Worm (Caenorhabditis elegans) whole organism, L1 larva: Measurements from ENCODE around the gene M04B2.4.

Source experiments
- C04F5.9 ChIP-seq: sonication (generic microtip); optimal IDR thresholded peaks from 2 replicates; lab custom pipeline; 2016; ENCODE audit warnings: missing genetic modification characterization, missing compliant biosample characterization
- C16A3.4 ChIP-seq: fragments of 150-350 bp; optimal IDR thresholded peaks from 2 replicates; lab custom pipeline; 2014; ENCODE audit warnings: missing biosample characterization, missing genetic modification characterization
- C34B4.2 ChIP-seq: sonication (generic microtip); optimal IDR thresholded peaks from 2 replicates; lab custom pipeline; 2017; ENCODE audit warnings: mild to moderate bottlenecking, missing genetic modification characterization, missing compliant biosample characterization
- aha-1 ChIP-seq: fragments of 150-350 bp; optimal IDR thresholded peaks from 2 replicates; lab custom pipeline; 2014; ENCODE audit warnings: missing biosample characterization, missing genetic modification characterization
- alr-1 ChIP-seq: fragments of 200-800 bp; sonication (Bioruptor generic); optimal IDR thresholded peaks from 2 replicates; lab custom pipeline; 2018; ENCODE audit warnings: borderline replicate concordance, mild to moderate bottlenecking, missing genetic modification characterization, missing compliant biosample characterization
- aly-2 ChIP-seq: fragments of 150-350 bp; optimal IDR thresholded peaks from 2 replicates; lab custom pipeline; 2014; ENCODE audit warnings: missing biosample characterization, missing genetic modification characterization
- ama-1 ChIP-seq: fragments of 150-350 bp; optimal IDR thresholded peaks from 2 replicates; lab custom pipeline; 2014
- blmp-1 ChIP-seq: fragments of 150-350 bp; optimal IDR thresholded peaks from 2 replicates; lab custom pipeline; 2014; ENCODE audit warnings: missing biosample characterization, missing genetic modification characterization
- ceh-8 ChIP-seq: fragments of 200-800 bp; sonication (Bioruptor generic); optimal IDR thresholded peaks from 2 replicates; lab custom pipeline; 2018; ENCODE audit warnings: mild to moderate bottlenecking, missing genetic modification characterization, moderate library complexity, missing compliant biosample characterization
- ceh-82 ChIP-seq, 3 experiments: fragments of 150-350 bp in 1 of 3; sonication (generic microtip) in 2 of 3; optimal IDR thresholded peaks; 2 replicates each; lab custom pipeline; 2014 to 2017; ENCODE audit warnings: missing biosample characterization in 3 of 3, missing genetic modification characterization in 3 of 3
- ceh-88 ChIP-seq: fragments of 200-800 bp; sonication (Bioruptor generic); IDR thresholded peaks from 2 replicates; pipeline ENCODE4 v1.3.6; 2022; ENCODE audit warnings: missing genetic modification characterization, missing compliant biosample characterization
- dpl-1 ChIP-seq, 3 experiments: fragments of 150-350 bp in 2 of 3; sonication (generic microtip) in 1 of 3; optimal IDR thresholded peaks; 2 replicates each; lab custom pipeline; 2014 to 2017; ENCODE audit warnings: missing biosample characterization in 3 of 3, missing genetic modification characterization in 3 of 3, missing genetic modification reagents in 3 of 3
- dsc-1 ChIP-seq: sonication (generic microtip); optimal IDR thresholded peaks from 2 replicates; lab custom pipeline; 2016; ENCODE audit warnings: mild to moderate bottlenecking, missing genetic modification characterization, missing compliant biosample characterization
- efl-1 ChIP-seq, 4 experiments: fragments of 150-350 bp; optimal IDR thresholded peaks in 3 of 4; peaks in 1 of 4; 1 replicate in 1 of 4; 2 replicates in 3 of 4; lab custom pipeline; 2014; ENCODE audit warnings: missing biosample characterization in 2 of 4, missing genetic modification characterization in 2 of 4, missing genetic modification reagents in 2 of 4
- efl-3 ChIP-seq: fragments of 200-800 bp; sonication (Bioruptor generic); optimal IDR thresholded peaks from 2 replicates; lab custom pipeline; 2018; ENCODE audit warnings: mild to moderate bottlenecking, missing genetic modification characterization, missing compliant biosample characterization
- egl-13 ChIP-seq: sonication (generic microtip); optimal IDR thresholded peaks from 2 replicates; lab custom pipeline; 2016; ENCODE audit warnings: missing genotype, missing genetic modification reagents, missing genetic modification characterization, missing compliant biosample characterization
- egl-27 ChIP-seq, 2 experiments: fragments of 150-350 bp in 1 of 2; sonication (generic microtip); optimal IDR thresholded peaks; 3 replicates each; lab custom pipeline; 2017 to 2018; ENCODE audit warnings: missing biosample characterization in 2 of 2, missing genetic modification characterization in 2 of 2, missing genetic modification reagents in 2 of 2
- fkh-10 ChIP-seq: sonication (generic microtip); optimal IDR thresholded peaks from 2 replicates; lab custom pipeline; 2017; ENCODE audit warnings: missing biosample characterization, missing genetic modification reagents, missing genetic modification characterization
- fkh-4 ChIP-seq: sonication (generic microtip); optimal IDR thresholded peaks from 2 replicates; lab custom pipeline; 2016; ENCODE audit warnings: missing compliant biosample characterization, missing genetic modification characterization, borderline replicate concordance
- fos-1 ChIP-seq: fragments of 150-350 bp; optimal IDR thresholded peaks from 2 replicates; lab custom pipeline; 2014; ENCODE audit warnings: missing biosample characterization, missing genetic modification characterization
- grh-1 ChIP-seq: fragments of 200-800 bp; sonication (Bioruptor generic); IDR thresholded peaks from 2 replicates; pipeline ENCODE4 v1.3.6; 2022; ENCODE audit warnings: missing genetic modification reagents, missing genetic modification characterization, missing compliant biosample characterization
- hlh-17 ChIP-seq: fragments of 200-800 bp; sonication (Bioruptor generic); optimal IDR thresholded peaks from 2 replicates; lab custom pipeline; 2018; ENCODE audit warnings: missing genetic modification characterization, mild to moderate bottlenecking, missing compliant biosample characterization, moderate library complexity, borderline replicate concordance
- hpl-2 ChIP-seq: fragments of 150-350 bp; optimal IDR thresholded peaks from 2 replicates; lab custom pipeline; 2014; ENCODE audit warnings: missing biosample characterization, missing genetic modification reagents, missing genetic modification characterization
- jun-1 ChIP-seq: fragments of 150-350 bp; optimal IDR thresholded peaks from 2 replicates; lab custom pipeline; 2014; ENCODE audit warnings: missing biosample characterization, missing genetic modification reagents, missing genetic modification characterization
- lin-13 ChIP-seq: fragments of 150-350 bp; optimal IDR thresholded peaks from 2 replicates; lab custom pipeline; 2014; ENCODE audit warnings: missing biosample characterization, missing genetic modification reagents, missing genetic modification characterization
- lin-14 ChIP-seq: fragments of 200-800 bp; sonication (Bioruptor generic); optimal IDR thresholded peaks from 2 replicates; lab custom pipeline; 2018; ENCODE audit warnings: mild to moderate bottlenecking, missing genetic modification characterization, moderate library complexity, missing compliant biosample characterization
- lin-15B ChIP-seq: fragments of 150-350 bp; sonication (generic microtip); optimal IDR thresholded peaks from 3 replicates; lab custom pipeline; 2014; ENCODE audit warnings: missing biosample characterization, missing genetic modification characterization
- lin-35 ChIP-seq, 2 experiments: fragments of 150-350 bp; optimal IDR thresholded peaks; 2 replicates each; lab custom pipeline; 2014; ENCODE audit warnings: missing biosample characterization in 2 of 2, missing genetic modification characterization in 2 of 2, missing genetic modification reagents in 2 of 2
- lin-39 ChIP-seq: fragments of 150-350 bp; optimal IDR thresholded peaks from 2 replicates; lab custom pipeline; 2014; ENCODE audit warnings: missing biosample characterization, missing genetic modification reagents, missing genetic modification characterization
- lir-3 ChIP-seq: sonication (generic microtip); optimal IDR thresholded peaks from 2 replicates; lab custom pipeline; 2016; ENCODE audit warnings: mild to moderate bottlenecking, missing genetic modification characterization, moderate library complexity, missing compliant biosample characterization; ENCODE audit not compliant: poor library complexity
- lsy-2 ChIP-seq, 2 experiments: fragments of 150-350 bp; optimal IDR thresholded peaks; 2 replicates each; lab custom pipeline; 2014; ENCODE audit warnings: missing biosample characterization in 2 of 2, missing genetic modification characterization in 2 of 2
- mep-1 ChIP-seq: fragments of 150-350 bp; optimal IDR thresholded peaks from 2 replicates; lab custom pipeline; 2014; ENCODE audit warnings: missing biosample characterization, missing genetic modification characterization
- nhr-47 ChIP-seq: sonication (generic microtip); optimal IDR thresholded peaks from 2 replicates; lab custom pipeline; 2016; ENCODE audit warnings: mild to moderate bottlenecking, missing genetic modification characterization, moderate library complexity, missing compliant biosample characterization
- nhr-71 ChIP-seq: sonication (generic microtip); optimal IDR thresholded peaks from 2 replicates; lab custom pipeline; 2016; ENCODE audit warnings: mild to moderate bottlenecking, missing genetic modification characterization, moderate library complexity, missing compliant biosample characterization
- nhr-85 ChIP-seq: sonication (generic microtip); peaks from one replicate; lab custom pipeline; 2016; ENCODE audit warnings: missing genetic modification characterization, inconsistent platforms, missing compliant biosample characterization
- pqm-1 ChIP-seq: sonication (generic microtip); optimal IDR thresholded peaks from 3 replicates; lab custom pipeline; 2017; ENCODE audit warnings: missing biosample characterization, missing genetic modification characterization
- rnt-1 ChIP-seq: sonication (generic microtip); optimal IDR thresholded peaks from 2 replicates; lab custom pipeline; 2016; ENCODE audit warnings: mild to moderate bottlenecking, missing genetic modification characterization, moderate library complexity, missing compliant biosample characterization
- snu-23 ChIP-seq: sonication (generic microtip); optimal IDR thresholded peaks from 2 replicates; lab custom pipeline; 2016; ENCODE audit warnings: missing genetic modification characterization, missing compliant biosample characterization
- sox-4 ChIP-seq: sonication (generic microtip); optimal IDR thresholded peaks from 2 replicates; lab custom pipeline; 2016; ENCODE audit warnings: missing genetic modification characterization, missing compliant biosample characterization
- sptf-1 ChIP-seq: fragments of 150-350 bp; optimal IDR thresholded peaks from 2 replicates; lab custom pipeline; 2014; ENCODE audit warnings: missing biosample characterization, missing genetic modification characterization
- swsn-7 ChIP-seq: sonication (generic microtip); optimal IDR thresholded peaks from 2 replicates; lab custom pipeline; 2016; ENCODE audit warnings: missing genetic modification characterization, missing compliant biosample characterization
- tbx-2 ChIP-seq: sonication (generic microtip); optimal IDR thresholded peaks from 2 replicates; lab custom pipeline; 2016; ENCODE audit warnings: missing genetic modification characterization, missing compliant biosample characterization
- tlp-1 ChIP-seq: fragments of 150-350 bp; optimal IDR thresholded peaks from 2 replicates; lab custom pipeline; 2014; ENCODE audit warnings: missing biosample characterization, missing genetic modification characterization
- unc-86 ChIP-seq: sonication (generic microtip); optimal IDR thresholded peaks from 2 replicates; lab custom pipeline; 2016; ENCODE audit warnings: missing genetic modification characterization, missing compliant biosample characterization
- unc-98 ChIP-seq: fragments of 200-800 bp; sonication (Bioruptor generic); IDR thresholded peaks from 2 replicates; pipeline ENCODE4 v1.3.6; 2022; ENCODE audit warnings: missing genetic modification characterization, missing compliant biosample characterization
- xbp-1 ChIP-seq: sonication (generic microtip); optimal IDR thresholded peaks from 2 replicates; lab custom pipeline; 2016; ENCODE audit warnings: missing genetic modification characterization, missing compliant biosample characterization
- zip-4 ChIP-seq: fragments of 200-800 bp; sonication (Bioruptor generic); optimal IDR thresholded peaks from 2 replicates; lab custom pipeline; 2018; ENCODE audit warnings: mild to moderate bottlenecking, missing genetic modification characterization, moderate library complexity, missing compliant biosample characterization
- ztf-4 ChIP-seq: fragments of 150-350 bp; optimal IDR thresholded peaks from 2 replicates; lab custom pipeline; 2014; ENCODE audit warnings: missing biosample characterization, missing genetic modification characterization

The M04B2.4 gene

DNA sequence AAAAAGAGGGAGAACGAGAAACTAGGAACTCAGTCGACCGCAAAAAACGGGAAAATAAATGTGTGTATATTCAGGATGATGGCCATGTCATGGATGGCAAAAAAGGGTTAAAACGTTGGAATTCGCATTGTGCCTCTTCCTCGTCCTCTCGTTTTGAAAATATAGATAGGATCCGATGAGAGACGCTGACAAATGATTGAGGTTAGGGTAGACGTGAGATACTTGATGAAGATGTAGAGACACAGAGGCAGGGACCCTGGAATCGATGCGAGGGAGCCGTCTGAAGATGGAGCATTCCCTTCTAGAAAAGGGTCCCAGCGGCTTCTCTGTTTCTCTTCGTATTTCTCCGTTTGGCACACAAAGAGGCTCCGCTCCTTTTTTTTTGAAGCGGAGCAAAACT, 25.9 kb downstream of the M04B2.4 start:
- TF ChIP-seq ceh-82 (tag; optimal IDR thresholded peaks at IDR 0.05; lab: Kevin White, UChicago) (peak in 2 of 3 experiments; percentile 23 to 69), lin-13 (GFP tag; lab: Kevin White, UChicago) (no peak), unc-86 (tag; lab: Kevin White, UChicago) (peak; percentile 54), tbx-2 (tag; lab: Kevin White, UChicago) (peak; percentile 32), nhr-71 (tag; lab: Kevin White, UChicago) (peak; percentile 4), swsn-7 (tag; lab: Kevin White, UChicago) (peak; percentile 39), xbp-1 (peak; percentile 3), lsy-2 (tag; optimal IDR thresholded peaks at IDR 0.05; lab: Kevin White, UChicago) (peak in 1 of 2 experiments; percentile 46), hlh-17 (GFP tag; lab: Kevin White, UChicago) (no peak), dpl-1 (GFP tag; optimal IDR thresholded peaks at IDR 0.05; lab: Kevin White, UChicago) (peak in 1 of 3 experiments; percentile 22), efl-1 (optimal IDR thresholded peaks at IDR 0.05; lab: Kevin White, UChicago) (peak; percentile 1 to 23), efl-1 (GFP tag; optimal IDR thresholded peaks at IDR 0.05 in 1 of 2; lab: Kevin White, UChicago) (peak in 1 of 2 experiments; percentile 83), lin-14 (GFP tag; lab: Kevin White, UChicago) (peak; percentile 89), snu-23 (GFP tag; lab: Kevin White, UChicago) (peak; percentile 24), ceh-8 (GFP tag; lab: Kevin White, UChicago) (no peak), nhr-47 (peak; percentile 20), fos-1 (no peak), fkh-10 (GFP tag; lab: Kevin White, UChicago) (peak; percentile 72), sptf-1 (no peak)

DNA sequence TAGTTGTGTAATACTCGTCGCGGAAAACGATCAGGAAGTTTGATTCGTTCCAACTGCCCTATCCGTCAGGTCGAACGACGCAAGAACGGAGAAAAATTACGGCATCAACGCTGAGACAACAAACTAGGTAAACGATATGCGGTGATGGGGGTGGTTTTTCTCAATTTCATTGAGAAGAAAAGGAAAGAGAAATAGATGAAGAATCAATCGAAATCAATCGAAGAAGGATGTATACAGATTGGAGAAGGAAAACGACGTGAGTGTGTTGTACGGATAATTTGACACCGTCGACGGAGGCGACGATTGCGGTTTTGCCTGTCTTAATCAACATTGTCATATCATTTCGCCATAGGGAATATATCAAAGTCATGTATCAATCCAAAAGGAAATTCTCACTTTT, 26.9 kb downstream of the M04B2.4 start:
- no peak for TF ChIP-seq rnt-1 (tag; lab: Kevin White, UChicago)
- TF ChIP-seq nhr-71 (tag; lab: Kevin White, UChicago) = no peak
- TF ChIP-seq ama-1 (lab: Kevin White, UChicago) = no peak
- TF ChIP-seq dpl-1 (GFP tag; optimal IDR thresholded peaks at IDR 0.05; lab: Kevin White, UChicago) = no peak
- no peak for TF ChIP-seq efl-1 (optimal IDR thresholded peaks at IDR 0.05; lab: Kevin White, UChicago)
- peak in 1 of 2 experiments; percentile 8 for TF ChIP-seq efl-1 (GFP tag; optimal IDR thresholded peaks at IDR 0.05 in 1 of 2; lab: Kevin White, UChicago)
- TF ChIP-seq aly-2 (tag; lab: Kevin White, UChicago) = no peak
- TF ChIP-seq ztf-4 = no peak
- no peak for TF ChIP-seq aha-1 (tag; lab: Kevin White, UChicago)
- no peak for TF ChIP-seq lin-15B (tag; lab: Kevin White, UChicago)
- no peak for TF ChIP-seq sptf-1
- TF ChIP-seq alr-1 (tag; lab: Kevin White, UChicago) = no peak
- TF ChIP-seq egl-13 (tag; lab: Kevin White, UChicago) = no peak
- TF ChIP-seq nhr-85 = peak; percentile 49
- TF ChIP-seq snu-23 (GFP tag; lab: Kevin White, UChicago) = peak; percentile 1
- no peak for TF ChIP-seq ceh-82 (tag; optimal IDR thresholded peaks at IDR 0.05; lab: Kevin White, UChicago)
- peak; percentile 90 for TF ChIP-seq blmp-1 (tag; lab: Kevin White, UChicago)
- no peak for TF ChIP-seq grh-1 (GFP tag; lab: Robert Waterston, UW)
- no peak for TF ChIP-seq xbp-1
- TF ChIP-seq lsy-2 (tag; optimal IDR thresholded peaks at IDR 0.05; lab: Kevin White, UChicago) = no peak
- TF ChIP-seq lin-35 (GFP tag; optimal IDR thresholded peaks at IDR 0.05; lab: Kevin White, UChicago) = peak in 1 of 2 experiments; percentile 8
- no peak for TF ChIP-seq efl-3 (GFP tag; lab: Kevin White, UChicago)
- no peak for TF ChIP-seq sox-4 (tag; lab: Kevin White, UChicago)
- no peak for TF ChIP-seq hpl-2 (GFP tag; lab: Kevin White, UChicago)
- no peak for TF ChIP-seq unc-98 (GFP tag; lab: Robert Waterston, UW)
- no peak for TF ChIP-seq hlh-17 (GFP tag; lab: Kevin White, UChicago)
- TF ChIP-seq mep-1 (tag; lab: Kevin White, UChicago) = no peak
- TF ChIP-seq dsc-1 (tag; lab: Kevin White, UChicago) = no peak
- TF ChIP-seq fkh-4 (tag; lab: Kevin White, UChicago) = no peak
- no peak for TF ChIP-seq jun-1 (tag; lab: Kevin White, UChicago)
- TF ChIP-seq tbx-2 (tag; lab: Kevin White, UChicago) = no peak
- TF ChIP-seq C34B4.2 (tag; lab: Kevin White, UChicago) = no peak
- TF ChIP-seq nhr-47 = no peak
- TF ChIP-seq lin-39 (tag; lab: Kevin White, UChicago) = no peak
- no peak for TF ChIP-seq tlp-1 (tag; lab: Kevin White, UChicago)
- TF ChIP-seq C16A3.4 (tag; lab: Kevin White, UChicago) = no peak
- no peak for TF ChIP-seq ceh-88 (GFP tag; lab: Robert Waterston, UW)
- TF ChIP-seq zip-4 (GFP tag; lab: Kevin White, UChicago) = no peak
- no peak for TF ChIP-seq pqm-1 (tag; lab: Kevin White, UChicago)
- TF ChIP-seq egl-27 (tag; optimal IDR thresholded peaks at IDR 0.05; lab: Kevin White, UChicago) = peak in 1 of 2 experiments; percentile 5
- TF ChIP-seq lir-3 (tag; lab: Kevin White, UChicago) = no peak
- no peak for TF ChIP-seq ceh-8 (GFP tag; lab: Kevin White, UChicago)
- no peak for TF ChIP-seq C04F5.9
